Worm (Caenorhabditis elegans) whole organism, midembryonic: ENCODE results near the gene K08E4.3.
A peak's percentile ranks its signal among the peaks of the same experiment; 100 is the strongest.

Source experiments
- T22C8.4 ChIP-seq: fragments of 200-800 bp; sonication (Bioruptor generic); IDR thresholded peaks from 2 replicates; pipeline ENCODE4 v1.3.6; 2022; ENCODE audit warnings: missing genetic modification characterization, missing compliant biosample characterization
- cog-1 ChIP-seq: sonication (generic microtip); optimal IDR thresholded peaks from 2 replicates; lab custom pipeline; 2016; ENCODE audit warnings: missing genetic modification characterization, missing compliant biosample characterization
- flt-1 ChIP-seq: fragments of 200-800 bp; sonication (Bioruptor generic); IDR thresholded peaks from 2 replicates; pipeline ENCODE4 v1.3.6; 2022; ENCODE audit warnings: missing genetic modification characterization, missing compliant biosample characterization
- klf-2 ChIP-seq: fragments of 200-800 bp; sonication (Bioruptor generic); conservative IDR thresholded peaks from 2 replicates; pipeline ENCODE4 v1.3.6; 2022; ENCODE audit warnings: missing genetic modification reagents, missing genetic modification characterization, missing compliant biosample characterization
- med-1 ChIP-seq: sonication (generic microtip); optimal IDR thresholded peaks from 2 replicates; lab custom pipeline; 2017; ENCODE audit warnings: missing genetic modification characterization, mild to moderate bottlenecking, missing compliant biosample characterization, antibody characterized with exemption, missing genetic modification reagents; ENCODE audit not compliant: insufficient read depth
- ref-1 ChIP-seq: fragments of 200-800 bp; sonication (Bioruptor generic); conservative IDR thresholded peaks from 2 replicates; pipeline ENCODE4 v1.3.6; 2022; ENCODE audit warnings: missing genetic modification reagents, missing genetic modification characterization, missing compliant biosample characterization
- tab-1 ChIP-seq: fragments of 200-800 bp; sonication (Bioruptor generic); IDR thresholded peaks from 2 replicates; pipeline ENCODE4 v1.3.6; 2022; ENCODE audit warnings: missing genetic modification characterization, missing compliant biosample characterization
- ztf-23 ChIP-seq: fragments of 200-800 bp; sonication (Bioruptor generic); IDR thresholded peaks from 2 replicates; pipeline ENCODE4 v1.3.6; 2022; ENCODE audit warnings: missing genetic modification reagents, missing genetic modification characterization, missing compliant biosample characterization
- ztf-29 ChIP-seq: fragments of 200-800 bp; sonication (Bioruptor generic); IDR thresholded peaks from 2 replicates; pipeline ENCODE4 v1.3.6; 2022; ENCODE audit warnings: missing genetic modification reagents, missing genetic modification characterization, missing compliant biosample characterization

The K08E4.3 gene

ce11 chrIV:12043054-12043453, 14.5 kb upstream of the K08E4.3 start:
- TF ChIP-seq T22C8.4, result no peak
- no peak for TF ChIP-seq ztf-29 (GFP tag; lab: Robert Waterston, UW)
- no peak for TF ChIP-seq med-1 (GFP tag; lab: Kevin White, UChicago)
- TF ChIP-seq klf-2, result no peak
- no peak for TF ChIP-seq ref-1 (GFP tag; lab: Robert Waterston, UW)
- no peak for TF ChIP-seq flt-1 (GFP tag; lab: Robert Waterston, UW)
- no peak for TF ChIP-seq tab-1 (GFP tag; lab: Robert Waterston, UW)
- no peak for TF ChIP-seq ztf-23 (GFP tag; lab: Robert Waterston, UW)
- TF ChIP-seq cog-1 (tag; lab: Kevin White, UChicago), result no peak

- TF ChIP-seq T22C8.4, result no peak
- TF ChIP-seq tab-1 (GFP tag; lab: Robert Waterston, UW), result no peak
- TF ChIP-seq klf-2, result no peak
- TF ChIP-seq ztf-23 (GFP tag; lab: Robert Waterston, UW), result no peak
- no peak for TF ChIP-seq flt-1 (GFP tag; lab: Robert Waterston, UW)
- TF ChIP-seq cog-1 (tag; lab: Kevin White, UChicago), result no peak
- TF ChIP-seq ref-1 (GFP tag; lab: Robert Waterston, UW), result no peak
- TF ChIP-seq med-1 (GFP tag; lab: Kevin White, UChicago), result no peak
- TF ChIP-seq ztf-29 (GFP tag; lab: Robert Waterston, UW), result no peak
Measured at ce11 chrIV:12044844-12045738, 12.5 kb upstream of the K08E4.3 start.

ce11 chrIV:12046524-12047203, 10.9 kb upstream of the K08E4.3 start, which contains the start of gene T12G3.2:
TSS of gene T12G3.2 (minus strand) at chrIV:12046967.
- TF ChIP-seq ztf-23 (GFP tag; lab: Robert Waterston, UW) (no peak), ref-1 (GFP tag; lab: Robert Waterston, UW) (no peak), cog-1 (tag; lab: Kevin White, UChicago) (no peak), med-1 (GFP tag; lab: Kevin White, UChicago) (no peak), klf-2 (no peak), tab-1 (GFP tag; lab: Robert Waterston, UW) (no peak), ztf-29 (GFP tag; lab: Robert Waterston, UW) (no peak), flt-1 (GFP tag; lab: Robert Waterston, UW) (no peak), T22C8.4 (no peak)

- TF ChIP-seq T22C8.4 (no peak), ztf-29 (GFP tag; lab: Robert Waterston, UW) (no peak), ztf-23 (GFP tag; lab: Robert Waterston, UW) (no peak), cog-1 (tag; lab: Kevin White, UChicago) (no peak), med-1 (GFP tag; lab: Kevin White, UChicago) (no peak), flt-1 (GFP tag; lab: Robert Waterston, UW) (no peak), ref-1 (GFP tag; lab: Robert Waterston, UW) (no peak), tab-1 (GFP tag; lab: Robert Waterston, UW) (no peak), klf-2 (no peak)
Measured at ce11 chrIV:12047552-12048347, 9.8 kb upstream of the K08E4.3 start, which contains the start of gene T12G3.4. TSS of gene T12G3.4 (plus strand) at chrIV:12048256.

- TF ChIP-seq ref-1 (GFP tag; lab: Robert Waterston, UW), result no peak
- TF ChIP-seq ztf-23 (GFP tag; lab: Robert Waterston, UW), result no peak
- no peak for TF ChIP-seq med-1 (GFP tag; lab: Kevin White, UChicago)
- TF ChIP-seq tab-1 (GFP tag; lab: Robert Waterston, UW), result no peak
- TF ChIP-seq T22C8.4, result peak; percentile 53; the same call in 1 of the 2 replicates
Measured at ce11 chrIV:12051049-12051792, 6.3 kb upstream of the K08E4.3 start, which contains the start of the genes bre-5 and spt-5. TSS of gene bre-5 (minus strand) at chrIV:12051215. TSS of gene spt-5 (plus strand) at chrIV:12051491.

ce11 chrIV:12052461-12052860, 5.1 kb upstream of the K08E4.3 start:
- no peak for TF ChIP-seq klf-2
- TF ChIP-seq cog-1 (tag; lab: Kevin White, UChicago), result no peak
- TF ChIP-seq T22C8.4, result no peak
- TF ChIP-seq flt-1 (GFP tag; lab: Robert Waterston, UW), result no peak
- no peak for TF ChIP-seq tab-1 (GFP tag; lab: Robert Waterston, UW)
- TF ChIP-seq ztf-29 (GFP tag; lab: Robert Waterston, UW), result no peak
- no peak for TF ChIP-seq med-1 (GFP tag; lab: Kevin White, UChicago)
- TF ChIP-seq ztf-23 (GFP tag; lab: Robert Waterston, UW), result no peak
- TF ChIP-seq ref-1 (GFP tag; lab: Robert Waterston, UW), result no peak

- TF ChIP-seq tab-1 (GFP tag; lab: Robert Waterston, UW) (no peak), ztf-29 (GFP tag; lab: Robert Waterston, UW) (no peak), T22C8.4 (no peak), cog-1 (tag; lab: Kevin White, UChicago) (no peak), ztf-23 (GFP tag; lab: Robert Waterston, UW) (no peak), ref-1 (GFP tag; lab: Robert Waterston, UW) (no peak), med-1 (GFP tag; lab: Kevin White, UChicago) (no peak), flt-1 (GFP tag; lab: Robert Waterston, UW) (no peak), klf-2 (no peak)
Measured at ce11 chrIV:12056603-12057002, 939 bp upstream of the K08E4.3 start, which contains the start of gene K08E4.2. TSS of gene K08E4.2 (minus strand) at chrIV:12056656.
